Fruit fly (Drosophila melanogaster) whole organism, embryonic: ENCODE measurements around the gene RpS29.

Experiments used
- B-H1 ChIP-seq: fragments of 200-800 bp; sonication (Bioruptor generic); IDR thresholded peaks from 3 replicates; pipeline ENCODE4 v1.3.6; 2022; ENCODE audit warnings: missing biosample characterization, missing genetic modification characterization
- CG10366 ChIP-seq: fragments of 200-800 bp; sonication (Bioruptor generic); IDR thresholded peaks from 2 replicates; pipeline ENCODE4 v1.3.6; 2022; ENCODE audit warnings: missing biosample characterization, missing genetic modification characterization
- CG10959 ChIP-seq: fragments of 200-800 bp; sonication (Bioruptor generic); IDR thresholded peaks from 2 replicates; pipeline ENCODE4 v1.3.6; 2022; ENCODE audit warnings: missing biosample characterization, missing genetic modification characterization
- CG12744 ChIP-seq: fragments of 200-800 bp; sonication (Bioruptor generic); optimal IDR thresholded peaks from 2 replicates; lab custom pipeline; 2016; ENCODE audit warnings: missing biosample characterization, missing genetic modification characterization
- CG12769 ChIP-seq: fragments of 200-800 bp; sonication (Bioruptor generic); optimal IDR thresholded peaks from 2 replicates; lab custom pipeline; 2019; ENCODE audit warnings: missing biosample characterization, mild to moderate bottlenecking, missing genetic modification characterization, moderate library complexity
- CG13123 ChIP-seq: fragments of 200-800 bp; sonication (Bioruptor generic); optimal IDR thresholded peaks from 2 replicates; lab custom pipeline; 2016; ENCODE audit warnings: missing biosample characterization, missing genetic modification characterization
- CG13287 ChIP-seq: fragments of 200-800 bp; sonication (Bioruptor generic); IDR thresholded peaks from 2 replicates; pipeline ENCODE4 v1.3.6; 2022; ENCODE audit warnings: missing biosample characterization, missing genetic modification characterization; ENCODE audit not compliant: partially characterized antibody
- CG13894 ChIP-seq: fragments of 200-800 bp; sonication (Bioruptor generic); optimal IDR thresholded peaks from 3 replicates; lab custom pipeline; 2018; ENCODE audit warnings: missing biosample characterization, mild to moderate bottlenecking, missing genetic modification characterization, moderate library complexity
- CG14965 ChIP-seq: fragments of 200-800 bp; sonication (Bioruptor generic); optimal IDR thresholded peaks from 2 replicates; lab custom pipeline; 2016; ENCODE audit warnings: missing biosample characterization, missing genetic modification characterization, borderline replicate concordance
- CG17361 ChIP-seq: fragments of 200-800 bp; sonication (Bioruptor generic); IDR thresholded peaks from 3 replicates; pipeline ENCODE4 v1.3.6; 2022; ENCODE audit warnings: missing biosample characterization, missing genetic modification characterization
- CG1792 ChIP-seq: fragments of 200-800 bp; sonication (Bioruptor generic); optimal IDR thresholded peaks from 2 replicates; lab custom pipeline; 2016; ENCODE audit warnings: missing biosample characterization, missing genetic modification characterization
- CG18262 ChIP-seq: fragments of 200-800 bp; optimal IDR thresholded peaks from 3 replicates; lab custom pipeline; 2019; ENCODE audit warnings: missing biosample characterization, mild to moderate bottlenecking, missing genetic modification characterization, moderate library complexity
- CG18599 ChIP-seq: fragments of 200-800 bp; sonication (Bioruptor generic); optimal IDR thresholded peaks from 3 replicates; lab custom pipeline; 2017; ENCODE audit warnings: missing biosample characterization, missing genetic modification characterization, mild to moderate bottlenecking, moderate library complexity, missing genetic modification reagents
- CG2202 ChIP-seq: fragments of 200-800 bp; sonication (Bioruptor generic); optimal IDR thresholded peaks from 2 replicates; lab custom pipeline; 2018; ENCODE audit warnings: missing biosample characterization, mild to moderate bottlenecking, missing genetic modification characterization
- CG3163 ChIP-seq: fragments of 200-800 bp; sonication (Bioruptor generic); optimal IDR thresholded peaks from 3 replicates; lab custom pipeline; 2016; ENCODE audit warnings: missing biosample characterization, missing genetic modification characterization
- CG3281 ChIP-seq: fragments of 200-800 bp; sonication (Bioruptor generic); optimal IDR thresholded peaks from 3 replicates; lab custom pipeline; 2017; ENCODE audit warnings: missing biosample characterization, mild to moderate bottlenecking, missing genetic modification characterization
- CG4707 ChIP-seq: fragments of 200-800 bp; sonication (Bioruptor generic); optimal IDR thresholded peaks from 2 replicates; lab custom pipeline; 2018; ENCODE audit warnings: missing biosample characterization, mild to moderate bottlenecking, missing genetic modification characterization, moderate library complexity
- CG5245 ChIP-seq: fragments of 200-800 bp; sonication (Bioruptor generic); optimal IDR thresholded peaks from 3 replicates; lab custom pipeline; 2016; ENCODE audit warnings: missing biosample characterization, missing genetic modification characterization
- CG5953 ChIP-seq: fragments of 200-800 bp; sonication (Bioruptor generic); IDR thresholded peaks from 2 replicates; pipeline ENCODE4 v1.3.6; 2022; ENCODE audit warnings: missing biosample characterization, missing genetic modification characterization
- CG6272 ChIP-seq: fragments of 200-800 bp; sonication (Bioruptor generic); IDR thresholded peaks from 2 replicates; pipeline ENCODE4 v1.3.6; 2022; ENCODE audit warnings: missing biosample characterization, missing genetic modification characterization
- CG6683 ChIP-seq: fragments of 200-800 bp; sonication (Bioruptor generic); optimal IDR thresholded peaks from 2 replicates; lab custom pipeline; 2017; ENCODE audit warnings: missing biosample characterization, mild to moderate bottlenecking, missing genetic modification characterization, missing genetic modification reagents
- CG8290 ChIP-seq, 3 experiments: fragments of 200-800 bp; sonication (Bioruptor generic); optimal IDR thresholded peaks; 2 replicates each; lab custom pipeline; 2016 to 2019; ENCODE audit warnings: missing biosample characterization in 3 of 3, missing genetic modification characterization in 3 of 3, mild to moderate bottlenecking in 2 of 3, moderate library complexity in 1 of 3
- CG8944 ChIP-seq: fragments of 200-800 bp; sonication (Bioruptor generic); optimal IDR thresholded peaks from 3 replicates; lab custom pipeline; 2016; ENCODE audit warnings: missing biosample characterization, missing genetic modification characterization
- CoRest ChIP-seq: fragments of 200-800 bp; sonication (Bioruptor generic); optimal IDR thresholded peaks from 3 replicates; lab custom pipeline; 2018; ENCODE audit warnings: missing biosample characterization, mild to moderate bottlenecking, missing genetic modification characterization, moderate library complexity
- D19B ChIP-seq: fragments of 200-800 bp; sonication (Bioruptor generic); optimal IDR thresholded peaks from 2 replicates; lab custom pipeline; 2017; ENCODE audit warnings: missing biosample characterization, mild to moderate bottlenecking, missing genetic modification characterization
- Dip2 ChIP-seq: fragments of 200-800 bp; sonication (Bioruptor generic); IDR thresholded peaks from 2 replicates; pipeline ENCODE4 v1.3.6; 2022; ENCODE audit warnings: missing biosample characterization, missing genetic modification characterization
- Dip3 ChIP-seq: fragments of 200-800 bp; sonication (Bioruptor generic); optimal IDR thresholded peaks from 3 replicates; lab custom pipeline; 2016; ENCODE audit warnings: missing biosample characterization, missing genetic modification characterization
- GATAe ChIP-seq: fragments of 200-800 bp; sonication (Bioruptor generic); conservative IDR thresholded peaks from 2 replicates; pipeline ENCODE4 v1.3.6; 2022; ENCODE audit warnings: missing biosample characterization, missing genetic modification characterization
- HLH54F ChIP-seq: fragments of 200-800 bp; sonication (Bioruptor generic); optimal IDR thresholded peaks from 3 replicates; lab custom pipeline; 2016; ENCODE audit warnings: missing biosample characterization, missing genetic modification characterization
- Hey ChIP-seq: fragments of 200-800 bp; sonication (Bioruptor generic); optimal IDR thresholded peaks from 3 replicates; lab custom pipeline; 2018; ENCODE audit warnings: missing biosample characterization, mild to moderate bottlenecking, missing genetic modification characterization
- HmgD ChIP-seq: fragments of 200-800 bp; sonication (Bioruptor generic); optimal IDR thresholded peaks from 3 replicates; lab custom pipeline; 2016; ENCODE audit warnings: missing biosample characterization, missing genetic modification characterization
- Lim3 ChIP-seq: fragments of 200-800 bp; sonication (Bioruptor generic); IDR thresholded peaks from 2 replicates; pipeline ENCODE4 v1.3.6; 2022; ENCODE audit warnings: missing biosample characterization, missing genetic modification characterization
- Med ChIP-seq: fragments of 200-800 bp; sonication (Bioruptor generic); peaks from one replicate; lab custom pipeline; 2016; ENCODE audit warnings: missing biosample characterization, missing genetic modification characterization, mild to moderate bottlenecking, inconsistent platforms, moderate library complexity
- Optix ChIP-seq: fragments of 200-800 bp; sonication (Bioruptor generic); IDR thresholded peaks from 3 replicates; pipeline ENCODE4 v1.3.6; 2022; ENCODE audit warnings: missing biosample characterization, missing genetic modification characterization
- Sox102F ChIP-seq: fragments of 200-800 bp; sonication (Bioruptor generic); optimal IDR thresholded peaks from 2 replicates; lab custom pipeline; 2018; ENCODE audit warnings: missing biosample characterization, mild to moderate bottlenecking, missing genetic modification characterization, moderate library complexity
- amos ChIP-seq: fragments of 200-800 bp; sonication (Bioruptor generic); IDR thresholded peaks from 2 replicates; pipeline ENCODE4 v1.3.6; 2022; ENCODE audit warnings: missing biosample characterization, missing genetic modification characterization; ENCODE audit not compliant: partially characterized antibody
- bigmax ChIP-seq: fragments of 200-800 bp; sonication (Bioruptor generic); optimal IDR thresholded peaks from 2 replicates; lab custom pipeline; 2018; ENCODE audit warnings: missing biosample characterization, mild to moderate bottlenecking, missing genetic modification characterization
- chm ChIP-seq: fragments of 200-800 bp; sonication (Bioruptor generic); IDR thresholded peaks from 2 replicates; pipeline ENCODE4 v1.3.6; 2022; ENCODE audit warnings: missing biosample characterization, missing genetic modification characterization
- cwo ChIP-seq: fragments of 200-800 bp; sonication (Bioruptor generic); optimal IDR thresholded peaks from 3 replicates; lab custom pipeline; 2017; ENCODE audit warnings: missing biosample characterization, missing genetic modification characterization, mild to moderate bottlenecking, moderate library complexity, missing genetic modification reagents
- en ChIP-seq: fragments of 200-800 bp; sonication (Bioruptor generic); optimal IDR thresholded peaks from 2 replicates; lab custom pipeline; 2016; ENCODE audit warnings: missing biosample characterization, missing genetic modification characterization
- fu2 ChIP-seq: fragments of 200-800 bp; sonication (Bioruptor generic); optimal IDR thresholded peaks from 2 replicates; lab custom pipeline; 2016; ENCODE audit warnings: missing biosample characterization, missing genetic modification characterization
- her ChIP-seq: fragments of 200-800 bp; sonication (Bioruptor generic); optimal IDR thresholded peaks from 2 replicates; lab custom pipeline; 2016; ENCODE audit warnings: missing biosample characterization, missing genetic modification characterization
- kni ChIP-seq: fragments of 200-800 bp; sonication (Bioruptor generic); optimal IDR thresholded peaks from 3 replicates; lab custom pipeline; 2017; ENCODE audit warnings: mild to moderate bottlenecking, missing biosample characterization, missing genetic modification reagents, missing genetic modification characterization
- lov ChIP-seq, 2 experiments: fragments of 200-800 bp in 1 of 2; fragments of >200 bp in 1 of 2; sonication (Bioruptor generic) in 1 of 2; IDR thresholded peaks in 1 of 2; optimal IDR thresholded peaks in 1 of 2; 2 replicates in 1 of 2; 3 replicates in 1 of 2; pipeline versions ENCODE4 v1.3.6 to Lab custom; 2017 to 2022; ENCODE audit warnings: missing biosample characterization in 1 of 2, missing genetic modification characterization in 1 of 2
- nau ChIP-seq: fragments of 200-800 bp; sonication (Bioruptor generic); optimal IDR thresholded peaks from 3 replicates; lab custom pipeline; 2017; ENCODE audit warnings: missing biosample characterization, mild to moderate bottlenecking, missing genetic modification characterization, missing genetic modification reagents
- sqz ChIP-seq: fragments of 200-800 bp; sonication (Bioruptor generic); optimal IDR thresholded peaks from 3 replicates; lab custom pipeline; 2018; ENCODE audit warnings: missing biosample characterization, mild to moderate bottlenecking, missing genetic modification characterization
- stc ChIP-seq: fragments of 200-800 bp; sonication (Bioruptor generic); IDR thresholded peaks from 2 replicates; pipeline ENCODE4 v1.3.6; 2022; ENCODE audit warnings: missing biosample characterization, missing genetic modification characterization
- wdn ChIP-seq: fragments of 200-800 bp; sonication (Bioruptor generic); IDR thresholded peaks from 2 replicates; pipeline ENCODE4 v1.3.6; 2022; ENCODE audit warnings: missing biosample characterization, missing genetic modification characterization
- zfh1 ChIP-seq: fragments of 200-800 bp; sonication (Bioruptor generic); IDR thresholded peaks from 3 replicates; pipeline ENCODE4 v1.3.6; 2022; ENCODE audit warnings: missing biosample characterization, missing genetic modification characterization

RpS29 gene

dm6 chr3R:9800644-9801330, 22.9 kb downstream of the RpS29 start, which contains the start of the genes CG9467 and CG8526 (continued):
- TF ChIP-seq en (GFP tag; lab: Kevin White, UChicago) (no peak), Optix (GFP tag; lab: Robert Waterston, UW) (no peak), Sox102F (GFP tag; lab: Kevin White, UChicago) (no peak), GATAe (GFP tag; lab: Robert Waterston, UW) (no peak), CG12769 (tag; lab: Kevin White, UChicago) (no peak), CG5245 (GFP tag; lab: Kevin White, UChicago) (peak; percentile 34), CoRest (peak; percentile 89), CG6683 (GFP tag; lab: Kevin White, UChicago) (no peak), wdn (peak; percentile 11; the same call in 1 of the 2 replicates), CG17361 (GFP tag; lab: Robert Waterston, UW) (peak; percentile 87), HmgD (no peak), CG3163 (no peak), HLH54F (peak; percentile 30), kni (GFP tag; lab: Kevin White, UChicago) (no peak), CG10366 (GFP tag; lab: Robert Waterston, UW) (peak; percentile 54; the same call in 1 of the 2 replicates), CG14965 (GFP tag; lab: Kevin White, UChicago) (no peak), Dip2 (GFP tag; lab: Robert Waterston, UW) (no peak), CG10959 (GFP tag; lab: Robert Waterston, UW) (no peak), CG4707 (GFP tag; lab: Kevin White, UChicago) (no peak), CG18599 (GFP tag; lab: Kevin White, UChicago) (no peak), fu2 (no peak), chm (GFP tag; lab: Robert Waterston, UW) (0 out of 2 replicates have a peak, but pooled peaks have one; percentile 37), nau (GFP tag; lab: Kevin White, UChicago) (no peak), CG12744 (GFP tag; lab: Kevin White, UChicago) (no peak), CG13894 (no peak), CG1792 (no peak), Med (GFP tag; lab: Kevin White, UChicago) (peak; percentile 80), amos (peak; percentile 75), bigmax (no peak), CG13123 (no peak), CG13287 (GFP tag; lab: Robert Waterston, UW) (peak; percentile 84), D19B (GFP tag; lab: Kevin White, UChicago) (peak; percentile 50), stc (GFP tag; lab: Robert Waterston, UW) (no peak; the same call in 1 of the 2 replicates), CG6272 (GFP tag; lab: Robert Waterston, UW) (peak; percentile 68), CG2202 (tag; lab: Kevin White, UChicago) (no peak), CG3281 (GFP tag; lab: Kevin White, UChicago) (peak; percentile 59), CG5953 (no peak), cwo (GFP tag; lab: Kevin White, UChicago) (no peak), CG18262 (tag; lab: Kevin White, UChicago) (peak; percentile 69), CG8944 (GFP tag; lab: Kevin White, UChicago) (peak; percentile 15), her (no peak), CG8290 (GFP tag; optimal IDR thresholded peaks at IDR 0.05; lab: Kevin White, UChicago) (peak; percentile 60), CG8290 (tag; optimal IDR thresholded peaks at IDR 0.05; lab: Kevin White, UChicago) (no peak), sqz (GFP tag; lab: Kevin White, UChicago) (no peak), zfh1 (GFP tag; lab: Robert Waterston, UW) (peak; percentile 55; the same call in 2 of the 3 replicates), Hey (no peak), lov (optimal IDR thresholded peaks at IDR 0.05; lab: Kevin White, UChicago) (no peak), lov (GFP tag; IDR thresholded peaks at IDR 0.05; lab: Robert Waterston, UW) (no peak), B-H1 (GFP tag; lab: Robert Waterston, UW) (no peak), Lim3 (GFP tag; lab: Robert Waterston, UW) (no peak), Dip3 (GFP tag; lab: Kevin White, UChicago) (peak; percentile 15)
